Fruit fly (Drosophila melanogaster) whole organism, pupa: Measurements from ENCODE around the gene Brf.

ENCODE experiments used
- CG10348 ChIP-seq: fragments of 200-800 bp; sonication (Bioruptor generic); IDR thresholded peaks from 2 replicates; pipeline ENCODE4 v1.3.6; 2022; ENCODE audit warnings: missing biosample characterization, missing genetic modification characterization
- CG17806 ChIP-seq: fragments of 200-800 bp; sonication (Bioruptor generic); optimal IDR thresholded peaks from 2 replicates; lab custom pipeline; 2018; ENCODE audit warnings: missing biosample characterization, mild to moderate bottlenecking, missing genetic modification characterization, moderate library complexity
- D1 ChIP-seq: fragments of 200-800 bp; sonication (Bioruptor generic); optimal IDR thresholded peaks from 2 replicates; lab custom pipeline; 2018; ENCODE audit warnings: missing biosample characterization, mild to moderate bottlenecking, missing genetic modification characterization, moderate library complexity
- Ets98B ChIP-seq: fragments of 200-800 bp; sonication (Bioruptor generic); IDR thresholded peaks from 2 replicates; pipeline ENCODE4 v1.3.6; 2022; ENCODE audit warnings: missing biosample characterization, missing genetic modification characterization
- Pif1B ChIP-seq: fragments of 200-800 bp; sonication (Bioruptor generic); optimal IDR thresholded peaks from 3 replicates; lab custom pipeline; 2016; ENCODE audit warnings: missing biosample characterization, missing genetic modification characterization

DNA sequence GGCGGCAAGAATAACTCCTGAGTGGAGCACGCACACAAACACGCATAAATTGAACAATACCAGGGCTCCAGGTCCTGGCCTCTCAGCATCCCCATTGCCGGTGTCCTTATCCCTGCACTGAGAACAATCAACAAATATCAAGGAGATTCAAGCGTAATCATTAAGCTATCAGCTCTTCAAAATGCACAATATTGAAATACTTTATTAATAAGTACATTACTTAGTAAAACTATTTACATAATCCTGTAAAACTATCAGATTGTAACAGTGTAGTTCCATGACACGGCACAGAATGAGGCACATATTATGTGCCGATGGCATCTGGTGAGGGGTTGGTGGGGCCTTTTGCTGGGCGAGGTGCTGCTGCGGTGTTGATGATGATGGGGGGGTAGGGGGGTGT, 20.0 kb downstream of the Brf start:
- no peak for TF ChIP-seq D1 (tag; lab: Kevin White, UChicago)
- TF ChIP-seq Pif1B (GFP tag; lab: Kevin White, UChicago) = no peak
- no peak for TF ChIP-seq CG10348 (GFP tag; lab: Robert Waterston, UW)
- TF ChIP-seq Ets98B = no peak
- TF ChIP-seq CG17806 (tag; lab: Kevin White, UChicago) = no peak
